Fruit fly (Drosophila melanogaster): ENCODE results near the gene ebo.

DNA sequence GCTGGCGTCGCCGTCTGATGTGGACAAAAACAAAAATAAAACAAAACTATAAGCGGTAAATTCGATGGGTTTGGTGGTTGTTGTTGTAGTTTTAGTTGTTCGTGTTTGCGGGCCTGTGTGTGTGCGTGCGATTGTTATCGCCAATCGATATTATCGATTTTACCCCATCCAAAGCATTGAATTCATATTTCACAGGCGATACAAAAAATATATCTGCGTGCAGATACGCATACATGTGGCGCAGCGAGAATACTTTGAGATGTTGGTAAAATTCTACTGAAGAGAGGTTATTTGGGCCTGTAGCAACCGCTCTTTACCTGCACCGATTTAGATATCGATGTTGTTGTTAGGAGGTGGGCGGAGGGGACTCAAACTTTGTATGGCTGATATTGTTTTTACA, 45.3 kb upstream of the ebo start:
- TF ChIP-seq Dfd (GFP tag; optimal IDR thresholded peaks at IDR 0.05) (no peak), dmrt93B (GFP tag; optimal IDR thresholded peaks at IDR 0.05) (no peak)
